Fruit fly (Drosophila melanogaster) whole organism, pupa: ENCODE results near the gene pyd.
A peak's percentile ranks its signal among the peaks of the same experiment; 100 is the strongest.

Experiments used
- CG10348 ChIP-seq: fragments of 200-800 bp; sonication (Bioruptor generic); IDR thresholded peaks from 2 replicates; pipeline ENCODE4 v1.3.6; 2022; ENCODE audit warnings: missing biosample characterization, missing genetic modification characterization
- CG14655 ChIP-seq: fragments of 200-800 bp; sonication (Bioruptor generic); optimal IDR thresholded peaks from 3 replicates; lab custom pipeline; 2017; ENCODE audit warnings: mild to moderate bottlenecking, missing biosample characterization, missing genetic modification reagents, missing genetic modification characterization
- CG4496 ChIP-seq: fragments of 200-800 bp; sonication (Bioruptor generic); IDR thresholded peaks from 3 replicates; pipeline ENCODE4 v1.3.6; 2022; ENCODE audit warnings: missing biosample characterization, missing genetic modification characterization
- CG8159 ChIP-seq: fragments of 200-800 bp; sonication (Bioruptor generic); optimal IDR thresholded peaks from 3 replicates; lab custom pipeline; 2018; ENCODE audit warnings: missing biosample characterization, mild to moderate bottlenecking, missing genetic modification characterization, moderate library complexity
- CG8301 ChIP-seq: fragments of 200-800 bp; sonication (Bioruptor generic); optimal IDR thresholded peaks from 2 replicates; lab custom pipeline; 2018; ENCODE audit warnings: missing biosample characterization, mild to moderate bottlenecking, missing genetic modification characterization
- D1 ChIP-seq: fragments of 200-800 bp; sonication (Bioruptor generic); optimal IDR thresholded peaks from 2 replicates; lab custom pipeline; 2018; ENCODE audit warnings: missing biosample characterization, mild to moderate bottlenecking, missing genetic modification characterization, moderate library complexity
- EcR ChIP-seq: fragments of 200-800 bp; sonication (Bioruptor generic); optimal IDR thresholded peaks from 3 replicates; lab custom pipeline; 2019; ENCODE audit warnings: missing biosample characterization, missing genetic modification characterization, mild to moderate bottlenecking, moderate library complexity, missing genetic modification reagents
- Ets98B ChIP-seq: fragments of 200-800 bp; sonication (Bioruptor generic); IDR thresholded peaks from 2 replicates; pipeline ENCODE4 v1.3.6; 2022; ENCODE audit warnings: missing biosample characterization, missing genetic modification characterization
- Pif1B ChIP-seq: fragments of 200-800 bp; sonication (Bioruptor generic); optimal IDR thresholded peaks from 3 replicates; lab custom pipeline; 2016; ENCODE audit warnings: missing biosample characterization, missing genetic modification characterization
- gl ChIP-seq: fragments of 200-800 bp; sonication (Bioruptor generic); optimal IDR thresholded peaks from 2 replicates; lab custom pipeline; 2018; ENCODE audit warnings: missing biosample characterization, mild to moderate bottlenecking, missing genetic modification characterization
- rn ChIP-seq: fragments of 200-800 bp; sonication (Bioruptor generic); IDR thresholded peaks from 2 replicates; pipeline ENCODE4 v1.3.6; 2022; ENCODE audit warnings: missing biosample characterization, missing genetic modification characterization

DNA sequence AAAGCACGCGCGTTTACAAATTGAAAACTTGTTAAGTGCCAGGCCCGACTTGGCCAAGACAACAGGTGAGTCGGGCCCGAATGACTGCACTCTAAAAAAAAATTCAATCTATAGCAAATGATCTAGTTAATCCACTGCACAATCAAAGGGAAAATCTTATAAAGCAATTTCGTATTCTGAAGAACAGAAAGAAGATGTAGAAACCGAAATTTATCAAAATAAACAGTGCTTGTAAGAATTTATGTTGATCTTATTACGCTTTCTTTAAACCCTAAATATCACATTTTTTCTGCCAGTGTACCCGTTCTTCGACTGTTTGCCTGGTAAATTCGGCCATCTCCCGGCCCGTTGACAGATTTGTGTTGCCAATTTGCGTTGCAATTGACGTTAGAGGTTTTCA lies 35.0 kb downstream of the pyd start:
- TF ChIP-seq EcR (no peak), rn (GFP tag; lab: Robert Waterston, UW) (peak; percentile 30; the same call in 1 of the 2 replicates), CG10348 (GFP tag; lab: Robert Waterston, UW) (0 out of 2 replicates have a peak, but pooled peaks have one; percentile 21), CG8301 (tag; lab: Kevin White, UChicago) (peak; percentile 81), D1 (tag; lab: Kevin White, UChicago) (no peak), gl (tag; lab: Kevin White, UChicago) (no peak), CG4496 (peak; percentile 81), Pif1B (peak; percentile 41), Ets98B (peak; percentile 83), CG14655 (peak; percentile 75), CG8159 (tag; lab: Kevin White, UChicago) (peak; percentile 41)
